Worm (Caenorhabditis elegans): ENCODE results near the gene C41G11.1.

ce11 chrX:5763904-5764303, 43.9 kb upstream of the C41G11.1 start:
- no peak for TF ChIP-seq snpc-4 (GFP tag; optimal IDR thresholded peaks at IDR 0.05)
- no peak for TF ChIP-seq snpc-4 (tag; optimal IDR thresholded peaks at IDR 0.05)
- TF ChIP-seq ceh-27 (GFP tag; optimal IDR thresholded peaks at IDR 0.05) = peak; percentile 70
- no peak for TF ChIP-seq hrde-1 (tag; optimal IDR thresholded peaks at IDR 0.05; ENCODE audit: borderline replicate concordance)
- TF ChIP-seq C17E4.6 (GFP tag; IDR thresholded peaks at IDR 0.05) = no peak
- no peak for TF ChIP-seq nfya-1 (tag; optimal IDR thresholded peaks at IDR 0.05; ENCODE audit: borderline replicate concordance, insufficient read depth)
- TF ChIP-seq hlh-12 (tag; optimal IDR thresholded peaks at IDR 0.05) = no peak
- no peak for TF ChIP-seq D2030.7 (GFP tag; IDR thresholded peaks at IDR 0.05)
- TF ChIP-seq Y79H2A.3 (GFP tag; conservative IDR thresholded peaks at IDR 0.05) = no peak
